Worm (Caenorhabditis elegans) whole organism, midembryonic: ENCODE results near the gene str-262.

Experiments
- T22C8.4 ChIP-seq: fragments of 200-800 bp; sonication (Bioruptor generic); IDR thresholded peaks from 2 replicates; pipeline ENCODE4 v1.3.6; 2022; ENCODE audit warnings: missing genetic modification characterization, missing compliant biosample characterization
- cog-1 ChIP-seq: sonication (generic microtip); optimal IDR thresholded peaks from 2 replicates; lab custom pipeline; 2016; ENCODE audit warnings: missing genetic modification characterization, missing compliant biosample characterization
- flt-1 ChIP-seq: fragments of 200-800 bp; sonication (Bioruptor generic); IDR thresholded peaks from 2 replicates; pipeline ENCODE4 v1.3.6; 2022; ENCODE audit warnings: missing genetic modification characterization, missing compliant biosample characterization
- klf-2 ChIP-seq: fragments of 200-800 bp; sonication (Bioruptor generic); conservative IDR thresholded peaks from 2 replicates; pipeline ENCODE4 v1.3.6; 2022; ENCODE audit warnings: missing genetic modification reagents, missing genetic modification characterization, missing compliant biosample characterization
- med-1 ChIP-seq: sonication (generic microtip); optimal IDR thresholded peaks from 2 replicates; lab custom pipeline; 2017; ENCODE audit warnings: missing genetic modification characterization, mild to moderate bottlenecking, missing compliant biosample characterization, antibody characterized with exemption, missing genetic modification reagents; ENCODE audit not compliant: insufficient read depth
- ztf-23 ChIP-seq: fragments of 200-800 bp; sonication (Bioruptor generic); IDR thresholded peaks from 2 replicates; pipeline ENCODE4 v1.3.6; 2022; ENCODE audit warnings: missing genetic modification reagents, missing genetic modification characterization, missing compliant biosample characterization
- ztf-29 ChIP-seq: fragments of 200-800 bp; sonication (Bioruptor generic); IDR thresholded peaks from 2 replicates; pipeline ENCODE4 v1.3.6; 2022; ENCODE audit warnings: missing genetic modification reagents, missing genetic modification characterization, missing compliant biosample characterization

DNA sequence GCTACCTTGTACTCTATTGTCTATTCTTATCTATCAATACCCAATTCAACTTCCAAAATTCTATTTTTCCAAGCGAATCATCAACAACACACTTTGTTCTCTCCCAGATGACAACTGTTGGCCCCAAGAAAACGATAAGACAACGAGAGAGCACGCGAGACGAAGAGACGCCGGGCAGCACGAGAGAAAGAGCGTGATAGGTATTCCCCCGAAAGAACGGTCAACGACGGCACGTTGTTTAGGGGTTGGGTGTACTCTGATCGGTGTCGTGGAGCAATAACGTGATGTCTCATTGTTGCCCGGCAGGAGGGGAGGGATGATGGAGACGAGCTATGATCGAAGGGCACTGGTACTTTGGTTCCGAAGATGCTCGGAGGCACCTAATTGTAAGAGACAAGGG, 21.2 kb downstream of the str-262 start:
- TF ChIP-seq ztf-29 (GFP tag; lab: Robert Waterston, UW) (no peak), T22C8.4 (GFP tag; lab: Robert Waterston, UW) (no peak), med-1 (GFP tag; lab: Kevin White, UChicago) (no peak), ztf-23 (no peak), klf-2 (no peak), flt-1 (GFP tag; lab: Robert Waterston, UW) (no peak), cog-1 (tag; lab: Kevin White, UChicago) (peak; percentile 50)
